Fruit fly (Drosophila melanogaster): ENCODE measurements around the gene RfC38.

The RfC38 gene

DNA sequence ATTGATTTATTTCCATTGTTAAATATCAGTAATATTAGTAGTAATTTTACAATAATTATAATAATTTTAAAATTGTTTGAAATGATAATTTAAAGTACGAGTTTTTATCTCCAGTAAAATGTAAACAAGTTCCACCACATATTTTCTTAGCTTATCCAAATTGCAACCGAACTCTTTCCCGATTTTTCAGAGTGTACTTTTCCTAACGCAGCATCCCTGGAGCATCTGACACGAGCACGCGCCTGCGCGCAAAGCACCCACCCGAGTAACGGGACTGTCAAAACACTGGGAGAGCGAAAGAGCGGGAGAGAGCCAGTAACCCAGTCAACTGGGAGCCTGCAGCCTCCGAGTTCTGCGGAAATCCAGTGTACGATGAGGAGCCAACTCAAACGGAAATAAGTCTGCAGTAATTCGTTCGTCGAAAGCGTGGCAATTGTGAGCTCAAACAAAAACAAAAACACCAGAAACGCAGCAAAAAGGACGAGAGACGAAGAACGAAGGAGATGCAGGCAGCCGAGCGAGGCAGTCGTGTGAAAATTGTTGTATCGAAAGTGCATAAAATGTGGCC lies 44.0 kb downstream of the RfC38 start, which contains the start of gene CG16854 (continued):
- TF ChIP-seq row (GFP tag; IDR thresholded peaks at IDR 0.05), result peak; percentile 60
- no peak for TF ChIP-seq CG5180 (GFP tag; optimal IDR thresholded peaks at IDR 0.05)
- TF ChIP-seq CG3726 (GFP tag; IDR thresholded peaks at IDR 0.05), result no peak
- TF ChIP-seq corto (GFP tag; optimal IDR thresholded peaks at IDR 0.05), result no peak
- peak; percentile 64 for TF ChIP-seq Deaf1 (tag; optimal IDR thresholded peaks at IDR 0.05)
- no peak; the same call in 2 of the 3 replicates for TF ChIP-seq CG14050 (GFP tag; IDR thresholded peaks at IDR 0.05)
- no peak for TF ChIP-seq en (GFP tag; optimal IDR thresholded peaks at IDR 0.05)
- TF ChIP-seq Meics (GFP tag; optimal IDR thresholded peaks at IDR 0.05), result peak; percentile 12
- TF ChIP-seq CG8765 (GFP tag; IDR thresholded peaks at IDR 0.05), result no peak
- TF ChIP-seq CG11247 (GFP tag; IDR thresholded peaks at IDR 0.05), result 0 out of 2 replicates have a peak, but pooled peaks have one; percentile 9
- TF ChIP-seq unpg (GFP tag; optimal IDR thresholded peaks at IDR 0.05), result no peak
- no peak for TF ChIP-seq luna (GFP tag; optimal IDR thresholded peaks at IDR 0.05)
- TF ChIP-seq odd (GFP tag; optimal IDR thresholded peaks at IDR 0.05), result no peak
- no peak for TF ChIP-seq Doc2 (GFP tag; IDR thresholded peaks at IDR 0.05)
- TF ChIP-seq repo (GFP tag; optimal IDR thresholded peaks at IDR 0.05), result no peak
- no peak for TF ChIP-seq CG1647 (GFP tag; optimal IDR thresholded peaks at IDR 0.05)
- TF ChIP-seq CHES-1-like (GFP tag; optimal IDR thresholded peaks at IDR 0.05), result no peak
- TF ChIP-seq Mad (GFP tag; optimal IDR thresholded peaks at IDR 0.05), result no peak
- no peak for TF ChIP-seq Adf1 (GFP tag; IDR thresholded peaks at IDR 0.05)
- no peak for TF ChIP-seq CG10654 (GFP tag; optimal IDR thresholded peaks at IDR 0.05)
- TF ChIP-seq Optix (GFP tag; IDR thresholded peaks at IDR 0.05), result no peak; the same call in 2 of the 3 replicates
- TF ChIP-seq NK7.1 (GFP tag; optimal IDR thresholded peaks at IDR 0.05), result no peak
- TF ChIP-seq jing (GFP tag; optimal IDR thresholded peaks at IDR 0.05), result no peak
- TF ChIP-seq ranshi (GFP tag; IDR thresholded peaks at IDR 0.05), result 0 out of 2 replicates have a peak, but pooled peaks have one; percentile 26
- no peak for TF ChIP-seq wor (GFP tag; IDR thresholded peaks at IDR 0.05)
- TF ChIP-seq CG13424 (tag; optimal IDR thresholded peaks at IDR 0.05), result no peak
- no peak for TF ChIP-seq crc (GFP tag; optimal IDR thresholded peaks at IDR 0.05)
- no peak for TF ChIP-seq zen2 (GFP tag; IDR thresholded peaks at IDR 0.05; ENCODE audit: partially characterized antibody)
- TF ChIP-seq Myb (GFP tag; optimal IDR thresholded peaks at IDR 0.05), result no peak
- TF ChIP-seq CG11696 (GFP tag; IDR thresholded peaks at IDR 0.05), result no peak
- TF ChIP-seq CG9932 (GFP tag; IDR thresholded peaks at IDR 0.05), result peak; percentile 41
- no peak for TF ChIP-seq CG16813 (GFP tag; IDR thresholded peaks at IDR 0.05; ENCODE audit: partially characterized antibody)
- 0 out of 3 replicates have a peak, but pooled peaks have one; percentile 7 for TF ChIP-seq CG11456 (GFP tag; IDR thresholded peaks at IDR 0.05)
- no peak for TF ChIP-seq zfh2 (GFP tag; optimal IDR thresholded peaks at IDR 0.05)
- no peak for TF ChIP-seq CG18764 (GFP tag; optimal IDR thresholded peaks at IDR 0.05)
- TF ChIP-seq CG16779 (GFP tag; IDR thresholded peaks at IDR 0.05), result peak; percentile 55; the same call in 1 of the 2 replicates
- no peak for TF ChIP-seq sim (GFP tag; IDR thresholded peaks at IDR 0.05)
- no peak for TF ChIP-seq yki (optimal IDR thresholded peaks at IDR 0.05)
- no peak for TF ChIP-seq hth (optimal IDR thresholded peaks at IDR 0.05)
- no peak for TF ChIP-seq sens (GFP tag)
- peak; percentile 20 for TF ChIP-seq Hand (GFP tag; optimal IDR thresholded peaks at IDR 0.05)
- TF ChIP-seq CG4360 (GFP tag; IDR thresholded peaks at IDR 0.05), result no peak
- TF ChIP-seq NC2β (GFP tag; optimal IDR thresholded peaks at IDR 0.05), result no peak
- TF ChIP-seq ara (GFP tag; IDR thresholded peaks at IDR 0.05), result no peak
- no peak for TF ChIP-seq CG32532 (GFP tag; IDR thresholded peaks at IDR 0.05)
- TF ChIP-seq CG3838 (GFP tag; optimal IDR thresholded peaks at IDR 0.05), result no peak
- no peak for TF ChIP-seq Sox102F (GFP tag; optimal IDR thresholded peaks at IDR 0.05)
- TF ChIP-seq BtbVII (GFP tag; optimal IDR thresholded peaks at IDR 0.05), result no peak
- TF ChIP-seq vfl (GFP tag; optimal IDR thresholded peaks at IDR 0.05), result no peak
- TF ChIP-seq CG14667 (GFP tag; IDR thresholded peaks at IDR 0.05), result no peak; the same call in 1 of the 2 replicates
- no peak for TF ChIP-seq ERR (GFP tag; optimal IDR thresholded peaks at IDR 0.05)
- TF ChIP-seq sob (GFP tag; IDR thresholded peaks at IDR 0.05), result no peak
- TF ChIP-seq Dip3 (GFP tag; optimal IDR thresholded peaks at IDR 0.05), result no peak
